Fruit fly (Drosophila melanogaster) Kc167 (cell line): Measurements from ENCODE around the gene Cad87A.

Experiments
- Myc ChIP-seq: fragments of >200 bp; optimal IDR thresholded peaks from 2 replicates; lab custom pipeline; 2017; ENCODE audit warnings: missing external identifiers
- Sin3A ChIP-seq: fragments of >200 bp; optimal IDR thresholded peaks from 2 replicates; lab custom pipeline; 2018; ENCODE audit warnings: missing external identifiers
- h ChIP-seq: fragments of >200 bp; optimal IDR thresholded peaks from 3 replicates; lab custom pipeline; 2018; ENCODE audit warnings: missing external identifiers
- insv ChIP-seq: fragments of >200 bp; optimal IDR thresholded peaks from 3 replicates; lab custom pipeline; 2018; ENCODE audit warnings: missing external identifiers
- psq ChIP-seq: fragments of >200 bp; optimal IDR thresholded peaks from 2 replicates; lab custom pipeline; 2017; ENCODE audit warnings: missing external identifiers
- ttk ChIP-seq: sonication (Bioruptor generic); optimal IDR thresholded peaks from 2 replicates; lab custom pipeline; 2017; ENCODE audit warnings: missing external identifiers

Cad87A gene

dm6 chr3R:11870135-11870534, 78.8 kb downstream of the Cad87A start:
- no peak for TF ChIP-seq psq

- TF ChIP-seq psq = no peak
- no peak for TF ChIP-seq insv
- no peak for TF ChIP-seq Sin3A
- no peak for TF ChIP-seq Myc
- TF ChIP-seq ttk = no peak
- no peak for TF ChIP-seq h (lab: Kevin White, UChicago)
These were observed 79.3 kb downstream of the Cad87A start for dm6 chr3R:11869675-11870074.

dm6 chr3R:11869169-11869568, 79.8 kb downstream of the Cad87A start, which contains the start of gene CG6959:
CG6959 (minus strand) TSS chr3R:11869460.
- TF ChIP-seq Myc (no peak), ttk (no peak), h (lab: Kevin White, UChicago) (no peak), insv (no peak), psq (no peak), Sin3A (no peak)

- TF ChIP-seq psq (no peak), ttk (no peak)
These were observed 80.4 kb downstream of the Cad87A start for dm6 chr3R:11868562-11868961.

dm6 chr3R:11865132-11865531, 83.8 kb downstream of the Cad87A start:
- no peak for TF ChIP-seq ttk
- no peak for TF ChIP-seq Myc
- no peak for TF ChIP-seq psq

dm6 chr3R:11859534-11860254, 89.2 kb downstream of the Cad87A start:
- TF ChIP-seq Sin3A (no peak), ttk (no peak), insv (no peak), Myc (no peak), h (lab: Kevin White, UChicago) (no peak), psq (no peak)

- TF ChIP-seq ttk = no peak
- TF ChIP-seq Myc = no peak
- TF ChIP-seq Sin3A = no peak
- no peak for TF ChIP-seq insv
- TF ChIP-seq psq = no peak
- TF ChIP-seq h (lab: Kevin White, UChicago) = no peak
These were observed 89.8 kb downstream of the Cad87A start for dm6 chr3R:11859103-11859502.

dm6 chr3R:11856295-11856694, 92.6 kb downstream of the Cad87A start:
- no peak for TF ChIP-seq insv
- no peak for TF ChIP-seq ttk
- TF ChIP-seq Sin3A = no peak
- TF ChIP-seq psq = no peak
- TF ChIP-seq h (lab: Kevin White, UChicago) = no peak
- TF ChIP-seq Myc = no peak

dm6 chr3R:11855156-11855555, 93.8 kb downstream of the Cad87A start:
- no peak for TF ChIP-seq Myc
- no peak for TF ChIP-seq psq
- TF ChIP-seq insv = no peak
- no peak for TF ChIP-seq Sin3A
- TF ChIP-seq h (lab: Kevin White, UChicago) = no peak
- no peak for TF ChIP-seq ttk

- TF ChIP-seq Sin3A (no peak), insv (no peak), psq (no peak), Myc (no peak), ttk (no peak), h (lab: Kevin White, UChicago) (no peak)
These were observed 97.0 kb downstream of the Cad87A start for dm6 chr3R:11851939-11852338.

dm6 chr3R:11850917-11851897, 97.7 kb downstream of the Cad87A start:
- TF ChIP-seq Sin3A (no peak), ttk (no peak), Myc (no peak), psq (no peak), h (lab: Kevin White, UChicago) (no peak), insv (no peak)

dm6 chr3R:11849378-11850249, 99.3 kb downstream of the Cad87A start:
- no peak for TF ChIP-seq h (lab: Kevin White, UChicago)
- no peak for TF ChIP-seq Sin3A
- TF ChIP-seq insv = no peak
- no peak for TF ChIP-seq ttk
- no peak for TF ChIP-seq Myc
- no peak for TF ChIP-seq psq

- TF ChIP-seq insv (no peak), Myc (no peak), h (lab: Kevin White, UChicago) (no peak), psq (no peak), ttk (no peak), Sin3A (no peak)
These were observed 101.5 kb downstream of the Cad87A start for dm6 chr3R:11847379-11847778.
